Fruit fly (Drosophila melanogaster): ENCODE results near the gene Chrac-14.

Gene Chrac-14

DNA sequence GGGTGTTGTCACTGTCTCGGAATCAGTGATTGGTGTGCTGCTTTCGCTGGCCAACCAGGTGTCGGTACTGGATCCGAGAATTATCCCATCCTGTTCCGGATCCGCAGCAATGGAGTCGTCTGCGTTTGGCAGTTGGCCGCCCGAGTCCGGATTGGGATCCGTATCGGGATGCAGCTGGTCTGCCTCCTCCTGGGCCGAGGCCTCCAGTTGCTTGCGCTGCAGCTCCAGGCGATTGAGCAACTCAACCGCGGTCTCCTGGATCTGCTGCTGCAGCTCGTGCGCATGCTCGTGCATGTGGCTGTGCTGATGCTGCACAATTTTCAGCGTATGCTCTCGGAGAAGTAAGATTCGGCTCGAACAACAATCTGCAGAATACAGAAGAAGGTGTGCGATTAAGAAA, 5.1 kb upstream of the Chrac-14 start:
- TF ChIP-seq tai (GFP tag; optimal IDR thresholded peaks at IDR 0.05) (no peak), Jra (GFP tag; optimal IDR thresholded peaks at IDR 0.05) (no peak), CG9705 (GFP tag; optimal IDR thresholded peaks at IDR 0.05) (no peak), N (GFP tag; optimal IDR thresholded peaks at IDR 0.05) (no peak), OdsH (GFP tag; optimal IDR thresholded peaks at IDR 0.05) (no peak), lola (GFP tag; optimal IDR thresholded peaks at IDR 0.05) (no peak), Myc (optimal IDR thresholded peaks at IDR 0.05) (no peak), CG32264 (GFP tag; optimal IDR thresholded peaks at IDR 0.05) (no peak), foxo (GFP tag; optimal IDR thresholded peaks at IDR 0.05) (no peak), psq (GFP tag; optimal IDR thresholded peaks at IDR 0.05) (no peak), dmrt93B (GFP tag; optimal IDR thresholded peaks at IDR 0.05) (no peak), woc (GFP tag; optimal IDR thresholded peaks at IDR 0.05) (no peak), Hnf4 (GFP tag; optimal IDR thresholded peaks at IDR 0.05) (no peak), Mio (GFP tag; optimal IDR thresholded peaks at IDR 0.05) (no peak), HLH106 (tag; optimal IDR thresholded peaks at IDR 0.05) (no peak), dsf (GFP tag; optimal IDR thresholded peaks at IDR 0.05; ENCODE audit: borderline replicate concordance) (no peak), h (GFP tag; optimal IDR thresholded peaks at IDR 0.05) (no peak), CrebA (GFP tag; optimal IDR thresholded peaks at IDR 0.05; ENCODE audit: borderline replicate concordance) (no peak), ey (GFP tag; optimal IDR thresholded peaks at IDR 0.05) (no peak)

DNA sequence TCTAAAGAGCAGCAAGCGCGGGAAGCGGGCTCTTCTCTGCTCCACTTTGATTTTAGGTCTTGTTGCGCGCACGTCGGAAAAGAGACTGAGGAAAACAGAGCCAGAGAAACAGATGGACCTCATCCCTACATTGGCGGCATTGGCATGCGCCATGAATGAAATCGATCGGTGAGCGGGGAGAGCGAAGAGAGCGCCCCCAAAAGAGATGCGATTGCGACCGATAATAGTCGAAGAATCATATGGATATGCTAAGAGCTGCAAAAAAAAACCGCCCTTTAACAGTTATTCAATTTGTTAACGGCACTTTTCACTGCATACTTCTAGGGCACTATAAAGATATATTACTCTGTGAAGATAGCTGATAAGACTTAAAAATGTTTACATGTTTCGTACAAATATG, 3.7 kb upstream of the Chrac-14 start, which contains the start of gene grk:
Gene grk (minus strand): TSS at position 87 of the 400 bp plus-strand sequence.
- TF ChIP-seq Dif (GFP tag; optimal IDR thresholded peaks at IDR 0.05; ENCODE audit: partially characterized antibody) (peak; percentile 22), ey (GFP tag; optimal IDR thresholded peaks at IDR 0.05) (no peak)

DNA sequence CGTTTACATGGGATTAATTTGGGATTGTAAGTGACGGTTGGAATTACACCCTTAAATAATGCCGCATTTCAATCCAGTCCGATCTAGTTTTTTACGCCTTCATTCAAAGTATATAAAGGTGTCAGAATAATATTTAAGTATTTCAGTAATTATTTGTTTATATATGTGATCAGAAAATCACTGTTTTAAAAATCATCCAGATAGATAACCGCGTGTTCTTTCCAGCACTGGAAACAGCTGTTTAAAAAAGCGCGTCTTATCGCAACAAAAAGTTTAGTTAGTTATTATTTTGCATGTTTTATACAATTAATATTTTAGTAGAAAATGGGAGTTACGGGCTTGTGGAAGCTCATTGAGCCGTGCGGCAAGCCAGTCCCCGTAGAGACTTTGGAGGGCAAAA, 847 bp downstream of the Chrac-14 start, which contains the start of gene mus201:
Gene mus201 (plus strand): TSS at position 118 of the 400 bp plus-strand sequence.
- no peak for TF ChIP-seq HLH106 (tag; optimal IDR thresholded peaks at IDR 0.05)
- peak; percentile 0 for TF ChIP-seq CG9705 (GFP tag; optimal IDR thresholded peaks at IDR 0.05)

- no peak for TF ChIP-seq Vsx2 (GFP tag; optimal IDR thresholded peaks at IDR 0.05; ENCODE audit: partially characterized antibody)
- TF ChIP-seq fru (GFP tag; optimal IDR thresholded peaks at IDR 0.05): no peak
- no peak for TF ChIP-seq Jra (GFP tag; optimal IDR thresholded peaks at IDR 0.05)
- no peak for TF ChIP-seq Dfd (GFP tag; optimal IDR thresholded peaks at IDR 0.05)
- no peak for TF ChIP-seq usp (GFP tag; optimal IDR thresholded peaks at IDR 0.05)
- no peak for TF ChIP-seq dl (GFP tag; optimal IDR thresholded peaks at IDR 0.05; ENCODE audit: insufficient read depth in 1 of 2, partially characterized antibody in 2 of 2)
- no peak for TF ChIP-seq sage (GFP tag; optimal IDR thresholded peaks at IDR 0.05)
- TF ChIP-seq dmrt93B (GFP tag; optimal IDR thresholded peaks at IDR 0.05): no peak
- TF ChIP-seq Mio (GFP tag; optimal IDR thresholded peaks at IDR 0.05): no peak
- TF ChIP-seq sv (GFP tag; optimal IDR thresholded peaks at IDR 0.05): no peak
- TF ChIP-seq Abd-B (GFP tag; optimal IDR thresholded peaks at IDR 0.05): no peak
- TF ChIP-seq foxo (GFP tag; optimal IDR thresholded peaks at IDR 0.05): no peak
- TF ChIP-seq Hr78 (GFP tag; optimal IDR thresholded peaks at IDR 0.05): no peak
- no peak for TF ChIP-seq Rel (GFP tag; optimal IDR thresholded peaks at IDR 0.05)
- no peak for TF ChIP-seq Rel (tag; optimal IDR thresholded peaks at IDR 0.05)
- TF ChIP-seq lola (GFP tag; optimal IDR thresholded peaks at IDR 0.05): no peak
- no peak for TF ChIP-seq Myc (optimal IDR thresholded peaks at IDR 0.05)
- no peak for TF ChIP-seq HLH106 (tag; optimal IDR thresholded peaks at IDR 0.05)
- no peak for TF ChIP-seq Sp1 (GFP tag; optimal IDR thresholded peaks at IDR 0.05)
- TF ChIP-seq CrebA (GFP tag; optimal IDR thresholded peaks at IDR 0.05; ENCODE audit: borderline replicate concordance): no peak
These were observed 4.9 kb downstream of the Chrac-14 start, which contains the start of gene CG31897 for dm6 chr2L:8442147-8442546. CG31897 (plus strand) TSS chr2L:8442447.

DNA sequence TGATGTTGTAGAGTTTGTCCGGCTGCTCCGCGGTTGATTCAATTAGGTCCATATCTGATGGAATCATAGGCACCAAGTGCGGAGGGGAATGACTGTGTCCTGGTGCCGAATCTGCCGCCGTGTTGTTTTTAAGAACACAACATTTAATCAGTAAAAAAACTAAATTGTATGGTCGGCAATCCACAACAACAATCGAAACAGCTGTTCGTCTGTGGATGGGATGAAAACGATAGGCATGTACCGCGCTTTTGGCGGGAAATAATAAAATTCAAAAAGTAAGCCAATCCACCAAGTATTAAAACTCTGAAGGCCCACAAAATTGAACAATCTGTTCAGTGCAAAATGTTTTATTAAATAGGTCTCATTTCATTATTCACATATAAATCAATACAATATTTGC, 12.2 kb downstream of the Chrac-14 start, which contains the start of gene Aasdh:
Gene Aasdh (minus strand): TSS at position 219 of the 400 bp plus-strand sequence.
- TF ChIP-seq pan (optimal IDR thresholded peaks at IDR 0.05) (no peak), OdsH (GFP tag; optimal IDR thresholded peaks at IDR 0.05) (no peak), Rel (GFP tag; optimal IDR thresholded peaks at IDR 0.05) (no peak), Rel (tag; optimal IDR thresholded peaks at IDR 0.05) (no peak), rgr (GFP tag; optimal IDR thresholded peaks at IDR 0.05) (no peak), Dif (GFP tag; optimal IDR thresholded peaks at IDR 0.05; ENCODE audit: partially characterized antibody) (no peak)
